Worm (Caenorhabditis elegans) whole organism, late embryonic: ENCODE data around the gene unc-119.

ENCODE experiments used
- C08G9.2 ChIP-seq: sonication (generic microtip); optimal IDR thresholded peaks from 2 replicates; lab custom pipeline; 2016; ENCODE audit warnings: mild to moderate bottlenecking, missing genetic modification characterization, moderate library complexity, missing compliant biosample characterization
- T23F11.4 ChIP-seq: fragments of 200-800 bp; sonication (Bioruptor generic); optimal IDR thresholded peaks from 2 replicates; lab custom pipeline; 2018; ENCODE audit warnings: mild to moderate bottlenecking, missing genetic modification characterization, missing compliant biosample characterization
- Y22D7AL.16 ChIP-seq: sonication (generic microtip); optimal IDR thresholded peaks from 2 replicates; lab custom pipeline; 2016; ENCODE audit warnings: missing genetic modification characterization, missing compliant biosample characterization
- ama-1 ChIP-seq: fragments of 150-350 bp; optimal IDR thresholded peaks from 2 replicates; lab custom pipeline; 2014
- ceh-14 ChIP-seq: sonication (generic microtip); optimal IDR thresholded peaks from 2 replicates; lab custom pipeline; 2016; ENCODE audit warnings: missing genotype, missing genetic modification characterization, missing compliant biosample characterization
- ceh-18 ChIP-seq: sonication (generic microtip); optimal IDR thresholded peaks from 2 replicates; lab custom pipeline; 2016; ENCODE audit warnings: missing genetic modification characterization, missing compliant biosample characterization
- ceh-2 ChIP-seq: sonication (generic microtip); optimal IDR thresholded peaks from 2 replicates; lab custom pipeline; 2016; ENCODE audit warnings: missing genotype, missing genetic modification characterization, missing compliant biosample characterization
- ceh-31 ChIP-seq: sonication (generic microtip); optimal IDR thresholded peaks from 2 replicates; lab custom pipeline; 2016; ENCODE audit warnings: missing genetic modification characterization, missing compliant biosample characterization
- ceh-34 ChIP-seq: sonication (generic microtip); optimal IDR thresholded peaks from 2 replicates; lab custom pipeline; 2016; ENCODE audit warnings: mild to moderate bottlenecking, missing genetic modification characterization, missing compliant biosample characterization
- ceh-45 ChIP-seq: fragments of 200-800 bp; sonication (Bioruptor generic); IDR thresholded peaks from 2 replicates; pipeline ENCODE4 v1.3.6; 2022; ENCODE audit warnings: missing genetic modification reagents, missing genetic modification characterization, missing compliant biosample characterization
- ceh-9 ChIP-seq: sonication (generic microtip); optimal IDR thresholded peaks from 2 replicates; lab custom pipeline; 2016; ENCODE audit warnings: mild to moderate bottlenecking, missing genetic modification characterization, inconsistent platforms, missing compliant biosample characterization
- eyg-1 ChIP-seq: sonication (generic microtip); optimal IDR thresholded peaks from 2 replicates; lab custom pipeline; 2016; ENCODE audit warnings: missing genotype, missing genetic modification characterization, missing compliant biosample characterization
- fax-1 ChIP-seq: sonication (generic microtip); optimal IDR thresholded peaks from 2 replicates; lab custom pipeline; 2016; ENCODE audit warnings: missing genotype, missing genetic modification characterization, missing compliant biosample characterization
- fkh-10 ChIP-seq: fragments of 150-350 bp; optimal IDR thresholded peaks from 2 replicates; lab custom pipeline; 2014; ENCODE audit warnings: missing biosample characterization, missing genetic modification reagents, missing genetic modification characterization
- fkh-6 ChIP-seq: sonication (generic microtip); optimal IDR thresholded peaks from 2 replicates; lab custom pipeline; 2016; ENCODE audit warnings: missing genetic modification characterization, missing compliant biosample characterization
- gmeb-2 ChIP-seq: sonication (generic microtip); optimal IDR thresholded peaks from 2 replicates; lab custom pipeline; 2016; ENCODE audit warnings: missing genetic modification characterization, inconsistent platforms, missing compliant biosample characterization
- hlh-13 ChIP-seq: fragments of 200-800 bp; sonication (Bioruptor generic); optimal IDR thresholded peaks from 2 replicates; lab custom pipeline; 2018; ENCODE audit warnings: mild to moderate bottlenecking, missing genetic modification characterization, missing compliant biosample characterization
- hlh-15 ChIP-seq: sonication (generic microtip); optimal IDR thresholded peaks from 2 replicates; lab custom pipeline; 2016; ENCODE audit warnings: missing genetic modification characterization, missing compliant biosample characterization
- hlh-30 ChIP-seq: sonication (generic microtip); optimal IDR thresholded peaks from 2 replicates; lab custom pipeline; 2017; ENCODE audit warnings: antibody characterized with exemption, missing genetic modification characterization, missing compliant biosample characterization; ENCODE audit not compliant: insufficient read depth
- hlh-8 ChIP-seq: sonication (generic microtip); optimal IDR thresholded peaks from 2 replicates; lab custom pipeline; 2016; ENCODE audit warnings: missing genotype, missing genetic modification characterization, missing compliant biosample characterization
- lin-11 ChIP-seq: fragments of 200-800 bp; sonication (Bioruptor generic); optimal IDR thresholded peaks from 2 replicates; lab custom pipeline; 2018; ENCODE audit warnings: mild to moderate bottlenecking, missing genetic modification characterization, missing compliant biosample characterization
- madf-2 ChIP-seq: sonication (generic microtip); optimal IDR thresholded peaks from 2 replicates; lab custom pipeline; 2017; ENCODE audit warnings: missing genetic modification characterization, missing compliant biosample characterization
- nfya-1 ChIP-seq: sonication (generic microtip); optimal IDR thresholded peaks from 2 replicates; lab custom pipeline; 2017; ENCODE audit warnings: missing genetic modification characterization, mild to moderate bottlenecking, missing compliant biosample characterization, antibody characterized with exemption, moderate library complexity
- nhr-11 ChIP-seq: fragments of 150-350 bp; optimal IDR thresholded peaks from 2 replicates; lab custom pipeline; 2014; ENCODE audit warnings: missing biosample characterization, missing genetic modification characterization
- nhr-232 ChIP-seq: sonication (generic microtip); optimal IDR thresholded peaks from 2 replicates; lab custom pipeline; 2016; ENCODE audit warnings: missing genetic modification characterization, missing compliant biosample characterization
- npax-4 ChIP-seq: sonication (generic microtip); optimal IDR thresholded peaks from 2 replicates; lab custom pipeline; 2016; ENCODE audit warnings: missing genetic modification characterization, missing compliant biosample characterization
- odd-2 ChIP-seq: sonication (generic microtip); optimal IDR thresholded peaks from 2 replicates; lab custom pipeline; 2017; ENCODE audit warnings: antibody characterized with exemption, mild to moderate bottlenecking, missing genetic modification characterization, missing compliant biosample characterization
- pag-3 ChIP-seq: sonication (generic microtip); optimal IDR thresholded peaks from 2 replicates; lab custom pipeline; 2016; ENCODE audit warnings: missing compliant biosample characterization, missing genetic modification characterization, borderline replicate concordance
- pat-9 ChIP-seq: fragments of 200-800 bp; sonication (Bioruptor generic); optimal IDR thresholded peaks from 2 replicates; lab custom pipeline; 2018; ENCODE audit warnings: mild to moderate bottlenecking, missing genetic modification characterization, moderate library complexity, missing compliant biosample characterization
- pha-4 ChIP-seq: fragments of 150-350 bp; optimal IDR thresholded peaks from 2 replicates; lab custom pipeline; 2018; ENCODE audit warnings: missing biosample characterization, missing genetic modification reagents, missing genetic modification characterization
- pqm-1 ChIP-seq: sonication (generic microtip); optimal IDR thresholded peaks from 2 replicates; lab custom pipeline; 2016; ENCODE audit warnings: missing genetic modification characterization, missing compliant biosample characterization
- ref-2 ChIP-seq: sonication (generic microtip); optimal IDR thresholded peaks from 2 replicates; lab custom pipeline; 2016; ENCODE audit warnings: missing genetic modification characterization, missing compliant biosample characterization
- sdc-2 ChIP-seq: sonication (generic microtip); optimal IDR thresholded peaks from 2 replicates; lab custom pipeline; 2016; ENCODE audit warnings: missing genotype, missing genetic modification characterization, missing compliant biosample characterization
- unc-3 ChIP-seq, 2 experiments: fragments of 200-800 bp in 1 of 2; sonication (Bioruptor generic) in 1 of 2; sonication (generic microtip) in 1 of 2; conservative IDR thresholded peaks in 1 of 2; optimal IDR thresholded peaks in 1 of 2; 2 replicates each; pipeline versions ENCODE4 v1.3.6 to Lab custom; 2016 to 2022; ENCODE audit warnings: missing compliant biosample characterization in 2 of 2, missing genetic modification characterization in 2 of 2, missing genetic modification reagents in 1 of 2
- unc-42 ChIP-seq: sonication (generic microtip); optimal IDR thresholded peaks from 2 replicates; lab custom pipeline; 2016; ENCODE audit warnings: missing genotype, missing genetic modification characterization, missing compliant biosample characterization
- ztf-16 ChIP-seq: sonication (generic microtip); optimal IDR thresholded peaks from 2 replicates; lab custom pipeline; 2017; ENCODE audit warnings: missing genetic modification characterization, missing compliant biosample characterization

Gene unc-119

DNA sequence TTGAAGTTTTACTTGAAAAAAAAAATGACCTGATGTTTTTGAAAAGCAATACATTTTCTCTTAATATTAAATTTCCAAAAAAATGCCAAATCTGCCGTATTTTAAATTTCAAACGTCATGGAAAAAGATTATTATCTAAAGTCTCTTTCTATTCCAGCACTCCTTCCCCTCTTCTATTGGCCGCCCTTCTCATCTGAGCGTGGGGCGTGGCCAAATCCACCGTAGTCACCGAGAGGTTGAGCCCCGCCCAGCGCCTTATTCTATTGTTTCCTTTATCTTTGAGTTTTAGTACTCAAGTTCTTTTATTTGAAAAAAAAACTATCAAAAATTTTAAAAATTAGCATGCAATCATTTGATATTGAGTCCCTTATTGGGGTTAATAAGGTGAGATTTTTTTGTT is 17.6 kb downstream of the unc-119 start, which contains the start of gene vab-7:
vab-7 (plus strand) TSS at position 301 of the 400 bp plus-strand sequence.
- TF ChIP-seq madf-2 (tag; lab: Kevin White, UChicago) (no peak), ref-2 (tag; lab: Kevin White, UChicago) (no peak), ama-1 (lab: Kevin White, UChicago) (no peak)

DNA sequence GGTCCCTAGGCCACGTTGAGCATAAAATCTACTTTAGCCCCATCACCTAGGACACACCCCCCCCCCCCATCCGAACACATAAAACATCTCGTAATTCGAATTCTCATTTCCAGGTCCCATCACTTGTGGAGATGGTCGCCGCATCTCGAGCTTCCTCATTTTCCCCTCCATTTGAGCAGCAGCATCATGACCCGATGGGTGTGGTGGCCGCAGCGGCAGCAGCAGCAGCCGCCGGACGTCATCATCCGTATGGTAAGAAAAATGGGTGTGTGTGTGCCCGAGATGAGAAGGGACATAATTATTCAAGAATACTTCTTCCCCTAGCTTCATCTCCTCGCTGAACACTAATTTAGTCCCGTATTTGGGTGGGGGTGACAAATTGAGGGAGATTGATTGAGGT is 19.0 kb downstream of the unc-119 start:
- TF ChIP-seq hlh-30 (tag; lab: Kevin White, UChicago) (no peak), unc-3 (GFP tag; conservative IDR thresholded peaks at IDR 0.05; lab: Robert Waterston, UW) (no peak), unc-3 (tag; optimal IDR thresholded peaks at IDR 0.05; lab: Kevin White, UChicago) (no peak), ceh-45 (GFP tag; lab: Robert Waterston, UW) (0 out of 2 replicates have a peak, but pooled peaks have one; percentile 26)

DNA sequence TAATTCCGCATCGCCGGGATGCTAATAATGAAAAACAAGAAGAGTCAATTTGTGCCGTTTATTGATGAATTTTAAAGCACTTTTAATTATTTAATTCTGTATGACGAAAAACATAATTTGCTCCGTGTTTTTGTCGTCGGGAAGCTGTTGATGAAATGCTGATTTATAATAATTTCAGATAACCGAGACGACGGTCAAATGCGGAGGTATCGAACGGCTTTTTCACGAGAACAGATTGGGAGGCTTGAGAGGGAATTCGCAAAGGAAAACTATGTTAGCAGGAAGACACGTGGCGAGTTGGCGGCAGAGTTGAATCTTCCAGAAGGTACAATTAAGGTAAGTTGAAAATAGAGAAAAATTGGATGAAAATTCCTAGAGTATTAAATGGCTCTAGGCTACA is 21.1 kb downstream of the unc-119 start:
- TF ChIP-seq nhr-11 (tag; lab: Kevin White, UChicago) (no peak), unc-42 (tag; lab: Kevin White, UChicago) (no peak), fax-1 (no peak), Y22D7AL.16 (tag; lab: Kevin White, UChicago) (no peak), hlh-15 (no peak), ama-1 (lab: Kevin White, UChicago) (no peak), odd-2 (tag; lab: Kevin White, UChicago) (no peak), pqm-1 (tag; lab: Kevin White, UChicago) (no peak), gmeb-2 (no peak), nfya-1 (tag; lab: Kevin White, UChicago) (no peak), T23F11.4 (GFP tag; lab: Kevin White, UChicago) (no peak), ceh-9 (tag; lab: Kevin White, UChicago) (no peak), C08G9.2 (tag; lab: Kevin White, UChicago) (no peak), eyg-1 (tag; lab: Kevin White, UChicago) (no peak), ceh-14 (tag; lab: Kevin White, UChicago) (no peak), ceh-18 (no peak), hlh-8 (tag; lab: Kevin White, UChicago) (no peak)

DNA sequence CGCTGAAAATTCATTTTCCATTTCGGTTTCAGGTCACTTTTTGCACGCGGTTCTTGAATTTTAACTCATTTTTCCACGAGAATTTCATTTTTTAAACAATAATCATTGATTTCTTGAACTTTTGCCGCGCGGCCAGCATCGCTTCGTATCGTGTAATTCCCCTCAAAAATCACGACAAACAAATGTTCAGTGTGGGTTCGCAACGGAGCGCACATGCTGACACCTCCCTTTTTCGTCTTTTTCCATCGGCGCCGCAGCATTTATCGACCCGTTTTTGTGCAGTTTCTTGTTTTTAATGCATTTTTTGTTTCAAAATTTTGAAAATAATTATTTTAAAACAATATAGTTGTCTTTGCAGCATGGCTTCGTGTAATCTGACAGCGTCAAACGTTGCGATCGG is 28.4 kb downstream of the unc-119 start, which contains the start of gene M142.5:
M142.5 (plus strand) TSS at position 352 of the 400 bp plus-strand sequence.
- TF ChIP-seq pha-4 (tag; lab: Kevin White, UChicago) = no peak
- peak; percentile 7 for TF ChIP-seq ceh-31 (tag; lab: Kevin White, UChicago)
- no peak for TF ChIP-seq fkh-6 (tag; lab: Kevin White, UChicago)
- no peak for TF ChIP-seq unc-3 (GFP tag; conservative IDR thresholded peaks at IDR 0.05; lab: Robert Waterston, UW)
- TF ChIP-seq unc-3 (tag; optimal IDR thresholded peaks at IDR 0.05; lab: Kevin White, UChicago) = no peak
- no peak for TF ChIP-seq nhr-232 (tag; lab: Kevin White, UChicago)
- no peak for TF ChIP-seq hlh-13 (GFP tag; lab: Kevin White, UChicago)
- no peak for TF ChIP-seq lin-11 (tag; lab: Kevin White, UChicago)
- no peak for TF ChIP-seq fkh-10 (GFP tag; lab: Kevin White, UChicago)

DNA sequence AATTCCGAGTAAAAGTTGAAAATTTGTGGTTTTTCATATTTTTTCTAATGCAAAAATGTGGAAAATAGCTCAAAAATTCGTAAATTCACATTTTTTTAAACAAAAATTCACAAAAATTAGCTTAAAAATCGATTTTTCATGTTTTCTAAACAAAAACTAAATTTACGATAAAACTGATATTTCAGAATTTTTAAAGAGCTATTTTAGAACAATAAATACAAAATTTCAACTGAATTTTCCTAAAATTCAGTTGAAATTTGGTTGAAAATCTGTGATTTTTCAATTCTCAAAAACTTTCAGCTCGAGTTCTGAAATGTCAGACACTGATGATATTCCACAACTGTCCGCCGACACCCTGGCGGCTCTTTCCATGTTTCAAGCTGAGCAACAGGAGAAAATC is 30.9 kb downstream of the unc-119 start, which contains the start of gene M142.8:
M142.8 (plus strand) TSS at position 301 of the 400 bp plus-strand sequence.
- no peak for TF ChIP-seq pag-3 (tag; lab: Kevin White, UChicago)
- TF ChIP-seq npax-4 = no peak
- TF ChIP-seq ceh-34 = no peak
- no peak for TF ChIP-seq nfya-1 (tag; lab: Kevin White, UChicago)

DNA sequence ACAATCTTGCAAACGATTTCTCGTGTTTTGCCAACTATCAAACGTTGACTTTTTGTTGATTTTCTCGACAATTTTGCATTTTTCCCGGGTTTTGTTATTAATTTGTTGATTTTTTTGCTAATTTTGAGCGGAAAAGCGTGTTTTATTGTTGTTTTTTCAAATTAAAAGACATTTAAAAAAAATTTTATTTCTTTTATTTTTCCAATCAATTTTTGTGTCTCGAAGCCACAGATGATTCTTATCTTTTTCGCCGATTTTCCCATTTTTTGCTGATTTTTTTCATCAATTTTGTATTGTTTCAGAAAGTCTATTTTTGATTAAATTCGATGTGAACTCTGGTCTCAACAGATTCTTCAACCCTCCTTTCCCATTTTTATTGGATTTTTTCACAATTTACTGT is 33.5 kb downstream of the unc-119 start, which contains the start of gene rle-1:
rle-1 (plus strand) TSS at position 301 of the 400 bp plus-strand sequence.
- no peak for TF ChIP-seq hlh-8 (tag; lab: Kevin White, UChicago)
- TF ChIP-seq fkh-10 (GFP tag; lab: Kevin White, UChicago) = no peak
- TF ChIP-seq ceh-14 (tag; lab: Kevin White, UChicago) = no peak
- no peak for TF ChIP-seq ztf-16
- no peak for TF ChIP-seq pat-9 (tag; lab: Kevin White, UChicago)
- no peak for TF ChIP-seq hlh-30 (tag; lab: Kevin White, UChicago)
- TF ChIP-seq ceh-2 (tag; lab: Kevin White, UChicago) = no peak
- no peak for TF ChIP-seq sdc-2
- no peak for TF ChIP-seq ceh-18
- no peak for TF ChIP-seq pag-3 (tag; lab: Kevin White, UChicago)
